Worm (Caenorhabditis elegans): ENCODE results near the gene srsx-10.

srsx-10 gene

ce11 chrV:4974677-4975076 lies at the start of gene srsx-10:
TSS of gene srsx-10 (minus strand) at chrV:4974777.
- no peak for TF ChIP-seq hif-1 (tag; optimal IDR thresholded peaks at IDR 0.05)
- no peak for TF ChIP-seq nhr-77 (tag; optimal IDR thresholded peaks at IDR 0.05)
- TF ChIP-seq zfp-2 (tag; optimal IDR thresholded peaks at IDR 0.05) = no peak
- TF ChIP-seq nhr-111 (GFP tag; optimal IDR thresholded peaks at IDR 0.05) = no peak
- TF ChIP-seq ceh-82 (tag; optimal IDR thresholded peaks at IDR 0.05) = no peak
- TF ChIP-seq ces-1 (GFP tag; optimal IDR thresholded peaks at IDR 0.05) = no peak
- TF ChIP-seq zag-1 (tag; optimal IDR thresholded peaks at IDR 0.05) = no peak
- no peak for TF ChIP-seq fos-1 (tag; optimal IDR thresholded peaks at IDR 0.05)
- no peak for TF ChIP-seq madf-5 (GFP tag; IDR thresholded peaks at IDR 0.05)
- TF ChIP-seq sdz-12 (GFP tag; optimal IDR thresholded peaks at IDR 0.05) = no peak
- no peak for TF ChIP-seq saeg-2 (GFP tag; IDR thresholded peaks at IDR 0.05)
- TF ChIP-seq skn-1 (tag; optimal IDR thresholded peaks at IDR 0.05) = no peak
- no peak for TF ChIP-seq fkh-10 (GFP tag; optimal IDR thresholded peaks at IDR 0.05)
- no peak for TF ChIP-seq nhr-6 (tag; optimal IDR thresholded peaks at IDR 0.05)
- no peak for TF ChIP-seq egl-27 (tag; optimal IDR thresholded peaks at IDR 0.05)
- TF ChIP-seq hlh-11 (tag; optimal IDR thresholded peaks at IDR 0.05) = no peak
- TF ChIP-seq unc-39 (tag; optimal IDR thresholded peaks at IDR 0.05) = no peak
- TF ChIP-seq set-16 (GFP tag; IDR thresholded peaks at IDR 0.05) = no peak
- TF ChIP-seq ctbp-1 (GFP tag; IDR thresholded peaks at IDR 0.05) = no peak

ce11 chrV:5023355-5023754 lies 48.8 kb upstream of the srsx-10 start:
- peak; percentile 10 for TF ChIP-seq hlh-11 (tag; optimal IDR thresholded peaks at IDR 0.05)
- no peak for TF ChIP-seq ces-1 (GFP tag; optimal IDR thresholded peaks at IDR 0.05)
- no peak for TF ChIP-seq T20F7.1 (GFP tag; optimal IDR thresholded peaks at IDR 0.05)
- TF ChIP-seq lin-38 (GFP tag; IDR thresholded peaks at IDR 0.05) = no peak
- no peak for TF ChIP-seq mdt-29 (GFP tag; IDR thresholded peaks at IDR 0.05)

ce11 chrV:5018810-5019274 lies 44.3 kb upstream of the srsx-10 start, which contains the start of gene srr-4:
TSS of gene srr-4 (plus strand) at chrV:5019224.
- TF ChIP-seq dmd-6 (GFP tag; IDR thresholded peaks at IDR 0.05) = peak; percentile 46; the same call in 1 of the 2 replicates
- TF ChIP-seq skn-1 (tag; optimal IDR thresholded peaks at IDR 0.05) = no peak
- no peak for TF ChIP-seq mes-2 (tag; optimal IDR thresholded peaks at IDR 0.05; ENCODE audit: poor library complexity, severe bottlenecking)
- peak in 1 of 2 experiments; percentile 97 for TF ChIP-seq unc-62 (GFP tag; optimal IDR thresholded peaks at IDR 0.05 in 1 of 2)
- TF ChIP-seq unc-62 (tag; optimal IDR thresholded peaks at IDR 0.05) = no peak
- TF ChIP-seq nhr-28 (tag; optimal IDR thresholded peaks at IDR 0.05) = peak; percentile 61

- peak; percentile 33 for TF ChIP-seq pqm-1 (tag; optimal IDR thresholded peaks at IDR 0.05)
- no peak for TF ChIP-seq hlh-30 (tag; optimal IDR thresholded peaks at IDR 0.05; ENCODE audit: insufficient read depth)
- peak; percentile 76 for TF ChIP-seq dve-1 (tag; optimal IDR thresholded peaks at IDR 0.05; ENCODE audit: insufficient read depth)
- TF ChIP-seq ceh-20 (GFP tag; IDR thresholded peaks at IDR 0.05) = no peak
- no peak for TF ChIP-seq daf-16 (GFP tag; optimal IDR thresholded peaks at IDR 0.05)
- peak; percentile 73 for TF ChIP-seq daf-16 (tag; optimal IDR thresholded peaks at IDR 0.05)
- TF ChIP-seq dmd-6 (GFP tag; IDR thresholded peaks at IDR 0.05) = peak; percentile 62
- TF ChIP-seq daf-19 (GFP tag; conservative IDR thresholded peaks at IDR 0.05) = no peak
- TF ChIP-seq tra-1 (GFP tag; IDR thresholded peaks at IDR 0.05) = no peak
- TF ChIP-seq nhr-102 (tag; optimal IDR thresholded peaks at IDR 0.05) = peak; percentile 73
- TF ChIP-seq hlh-11 (tag; optimal IDR thresholded peaks at IDR 0.05) = peak; percentile 62
- peak in 1 of 2 experiments; percentile 77 for TF ChIP-seq unc-62 (GFP tag; optimal IDR thresholded peaks at IDR 0.05 in 1 of 2)
- TF ChIP-seq unc-62 (tag; optimal IDR thresholded peaks at IDR 0.05) = no peak
- peak; percentile 91 for TF ChIP-seq php-3 (GFP tag; IDR thresholded peaks at IDR 0.05)
- TF ChIP-seq nhr-28 (tag; optimal IDR thresholded peaks at IDR 0.05) = peak; percentile 96
- TF ChIP-seq lin-1 (GFP tag; IDR thresholded peaks at IDR 0.05) = peak; percentile 44; the same call in 1 of the 2 replicates
Observed at ce11 chrV:5018067-5018466, 43.5 kb upstream of the srsx-10 start.

Data from whole organism, L4 larva.